Worm (Caenorhabditis elegans): ENCODE data around the gene madf-1.

DNA sequence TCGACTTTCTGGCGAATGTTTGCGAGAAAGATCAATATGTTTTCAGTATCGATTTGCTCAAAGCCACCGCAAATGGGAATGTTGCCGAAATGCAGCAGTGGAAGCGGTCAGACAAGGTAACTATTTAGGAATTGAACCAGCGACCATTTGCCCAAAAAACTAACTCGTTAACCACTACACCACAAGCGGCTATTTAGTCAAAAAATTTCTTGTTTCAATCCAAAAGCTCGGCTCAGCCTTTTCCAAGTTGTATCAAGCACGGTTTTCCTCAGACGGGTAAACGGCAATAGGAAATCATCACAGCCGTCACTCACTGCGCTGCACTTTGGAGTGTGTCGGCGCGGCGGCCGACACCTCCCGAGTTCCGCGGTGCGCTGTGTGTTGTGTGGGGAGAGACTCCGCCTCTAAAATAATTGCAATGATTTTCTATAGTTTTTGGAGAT is 35.2 kb upstream of the madf-1 start:
- peak; percentile 84 for TF ChIP-seq ama-1 (optimal IDR thresholded peaks at IDR 0.05)
- TF ChIP-seq ceh-36 (tag; optimal IDR thresholded peaks at IDR 0.05) = no peak
- no peak for TF ChIP-seq flt-1 (GFP tag; IDR thresholded peaks at IDR 0.05)
- TF ChIP-seq ceh-13 (GFP tag; optimal IDR thresholded peaks at IDR 0.05) = no peak
- TF ChIP-seq hmg-4 (GFP tag; optimal IDR thresholded peaks at IDR 0.05) = peak; percentile 27
- 0 out of 2 replicates have a peak, but pooled peaks have one; percentile 30 for TF ChIP-seq tbx-11 (GFP tag; IDR thresholded peaks at IDR 0.05)
- peak; percentile 45 for TF ChIP-seq F13C5.2 (tag; optimal IDR thresholded peaks at IDR 0.05)
- TF ChIP-seq hmbx-1 (tag; optimal IDR thresholded peaks at IDR 0.05) = no peak
- no peak for TF ChIP-seq scrt-1 (GFP tag; IDR thresholded peaks at IDR 0.05)
- TF ChIP-seq sea-1 (GFP tag; conservative IDR thresholded peaks at IDR 0.05) = no peak
- TF ChIP-seq tbx-37 (GFP tag; conservative IDR thresholded peaks at IDR 0.05) = no peak
- no peak for TF ChIP-seq hnd-1 (tag; optimal IDR thresholded peaks at IDR 0.05)
- no peak for TF ChIP-seq B0310.2 (tag; optimal IDR thresholded peaks at IDR 0.05)

Data from whole organism, early embryonic.